Fruit fly (Drosophila melanogaster): ENCODE measurements around the gene HGTX.

The HGTX gene

DNA sequence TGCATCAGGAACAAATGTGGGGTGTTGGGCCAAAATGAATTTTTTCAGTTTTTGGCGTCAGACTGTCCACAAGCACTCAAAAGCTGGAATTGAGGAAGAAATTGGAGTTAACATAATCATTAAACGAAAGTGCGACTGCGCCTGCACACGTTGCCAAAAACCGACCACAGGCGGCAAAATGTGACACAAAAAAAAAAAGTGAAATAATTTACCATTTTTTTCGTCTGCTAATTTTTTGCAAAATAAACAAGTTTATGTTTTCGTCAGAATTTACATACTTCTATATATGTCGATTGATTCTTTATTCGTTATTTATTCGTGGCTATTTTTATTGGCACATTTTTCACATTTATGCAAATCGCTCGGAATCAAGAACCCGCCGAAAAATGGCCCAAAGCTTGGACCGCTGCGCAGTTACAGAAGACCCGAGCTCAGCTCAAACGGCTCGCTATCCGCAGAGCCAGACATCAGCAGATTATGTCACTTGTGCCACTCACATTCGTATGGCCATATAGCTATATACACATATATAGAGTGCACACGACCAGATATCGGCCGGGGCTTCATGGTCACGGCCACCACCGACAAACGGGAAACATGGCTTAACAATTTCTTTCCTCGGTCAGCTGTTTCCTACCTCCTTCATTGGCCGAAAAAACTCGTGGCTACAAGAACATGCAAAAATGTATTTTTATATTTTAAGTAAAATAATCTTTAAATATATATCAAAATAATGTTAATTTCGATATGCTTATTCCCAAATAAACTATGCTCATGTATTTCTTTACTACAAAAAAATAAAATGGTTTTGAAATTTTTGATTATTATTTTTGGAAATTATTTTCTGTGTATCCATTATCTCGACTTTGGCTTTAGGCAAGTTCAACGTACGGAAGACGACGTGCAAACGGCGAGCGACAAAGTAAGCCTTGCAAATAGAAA is 17.0 kb upstream of the HGTX start (continued):
- TF ChIP-seq ERR (GFP tag; optimal IDR thresholded peaks at IDR 0.05): no peak
- no peak for TF ChIP-seq crc (GFP tag; optimal IDR thresholded peaks at IDR 0.05)
- peak; percentile 53 for TF ChIP-seq Med (GFP tag)
- no peak for TF ChIP-seq slp2 (GFP tag; optimal IDR thresholded peaks at IDR 0.05)
- no peak for TF ChIP-seq H15 (GFP tag; IDR thresholded peaks at IDR 0.05)
- no peak for TF ChIP-seq CG11398 (GFP tag; optimal IDR thresholded peaks at IDR 0.05)
- peak; percentile 39 for TF ChIP-seq CG12391 (tag; optimal IDR thresholded peaks at IDR 0.05)
- TF ChIP-seq kah (GFP tag; optimal IDR thresholded peaks at IDR 0.05): no peak
- TF ChIP-seq CG11456 (GFP tag; IDR thresholded peaks at IDR 0.05): 0 out of 3 replicates have a peak, but pooled peaks have one; percentile 34
- peak; percentile 51 for TF ChIP-seq grau (tag; optimal IDR thresholded peaks at IDR 0.05)
- no peak for TF ChIP-seq CG3838 (GFP tag; optimal IDR thresholded peaks at IDR 0.05)
- TF ChIP-seq row (GFP tag; IDR thresholded peaks at IDR 0.05): peak; percentile 27; the same call in 1 of the 3 replicates
- no peak for TF ChIP-seq CG6854 (GFP tag; optimal IDR thresholded peaks at IDR 0.05)
- TF ChIP-seq CG18599 (GFP tag; optimal IDR thresholded peaks at IDR 0.05): peak; percentile 18
- TF ChIP-seq CG4360 (GFP tag; IDR thresholded peaks at IDR 0.05): no peak
- TF ChIP-seq gsb (GFP tag; IDR thresholded peaks at IDR 0.05): no peak
- TF ChIP-seq CG31224 (GFP tag; IDR thresholded peaks at IDR 0.05): no peak
- TF ChIP-seq Hey (tag; optimal IDR thresholded peaks at IDR 0.05): no peak
- no peak for TF ChIP-seq Neu2 (GFP tag; optimal IDR thresholded peaks at IDR 0.05; ENCODE audit: borderline replicate concordance)
- peak; percentile 16; the same call in 1 of the 2 replicates for TF ChIP-seq vvl (GFP tag; IDR thresholded peaks at IDR 0.05)
- no peak for TF ChIP-seq zen2 (GFP tag; IDR thresholded peaks at IDR 0.05; ENCODE audit: partially characterized antibody)
- TF ChIP-seq Sox102F (GFP tag; optimal IDR thresholded peaks at IDR 0.05): peak; percentile 37
- peak; percentile 51 for TF ChIP-seq gem (tag; optimal IDR thresholded peaks at IDR 0.05)
- peak; percentile 24 for TF ChIP-seq Meics (GFP tag; optimal IDR thresholded peaks at IDR 0.05)
- TF ChIP-seq CG15269 (tag; optimal IDR thresholded peaks at IDR 0.05): peak; percentile 22
- no peak for TF ChIP-seq CG7928 (GFP tag; optimal IDR thresholded peaks at IDR 0.05)
- peak; percentile 1 for TF ChIP-seq D19A (tag; optimal IDR thresholded peaks at IDR 0.05)
- TF ChIP-seq CG31441 (GFP tag; IDR thresholded peaks at IDR 0.05): no peak
- no peak for TF ChIP-seq CG5953 (GFP tag; IDR thresholded peaks at IDR 0.05)
- TF ChIP-seq CG33557 (GFP tag; optimal IDR thresholded peaks at IDR 0.05): no peak
- no peak for TF ChIP-seq rib (GFP tag; IDR thresholded peaks at IDR 0.05)
- TF ChIP-seq CG2712 (tag; optimal IDR thresholded peaks at IDR 0.05): peak; percentile 23
- no peak for TF ChIP-seq CG8478 (optimal IDR thresholded peaks at IDR 0.05)
- TF ChIP-seq CG12659 (GFP tag; optimal IDR thresholded peaks at IDR 0.05): no peak
- TF ChIP-seq MESR4 (GFP tag; optimal IDR thresholded peaks at IDR 0.05): no peak
- no peak for TF ChIP-seq klu (GFP tag; IDR thresholded peaks at IDR 0.05)
- peak; percentile 40 for TF ChIP-seq CG12769 (tag; optimal IDR thresholded peaks at IDR 0.05)
- peak; percentile 59 for TF ChIP-seq lab (GFP tag; optimal IDR thresholded peaks at IDR 0.05)
- TF ChIP-seq wek (GFP tag; optimal IDR thresholded peaks at IDR 0.05): no peak
- no peak for TF ChIP-seq Fer1 (GFP tag; optimal IDR thresholded peaks at IDR 0.05)
- TF ChIP-seq CG3281 (GFP tag; optimal IDR thresholded peaks at IDR 0.05): peak; percentile 17
- TF ChIP-seq CoRest (tag; optimal IDR thresholded peaks at IDR 0.05): peak; percentile 25
- peak; percentile 44 for TF ChIP-seq abd-A (tag; optimal IDR thresholded peaks at IDR 0.05)
- TF ChIP-seq CG13894 (tag; optimal IDR thresholded peaks at IDR 0.05): peak; percentile 92
- peak; percentile 26 for TF ChIP-seq CG11504 (tag; optimal IDR thresholded peaks at IDR 0.05)
- TF ChIP-seq Taf1 (GFP tag; IDR thresholded peaks at IDR 0.05): no peak
- peak; percentile 30 for TF ChIP-seq PHDP (tag; optimal IDR thresholded peaks at IDR 0.05)
- peak; percentile 43 for TF ChIP-seq Blimp-1 (GFP tag; optimal IDR thresholded peaks at IDR 0.05)
